Worm (Caenorhabditis elegans) whole organism, midembryonic: ENCODE measurements around the gene M03F4.6.

Source experiments
- T22C8.4 ChIP-seq: fragments of 200-800 bp; sonication (Bioruptor generic); IDR thresholded peaks from 2 replicates; pipeline ENCODE4 v1.3.6; 2022; ENCODE audit warnings: missing genetic modification characterization, missing compliant biosample characterization
- flt-1 ChIP-seq: fragments of 200-800 bp; sonication (Bioruptor generic); IDR thresholded peaks from 2 replicates; pipeline ENCODE4 v1.3.6; 2022; ENCODE audit warnings: missing genetic modification characterization, missing compliant biosample characterization
- klf-2 ChIP-seq: fragments of 200-800 bp; sonication (Bioruptor generic); conservative IDR thresholded peaks from 2 replicates; pipeline ENCODE4 v1.3.6; 2022; ENCODE audit warnings: missing genetic modification reagents, missing genetic modification characterization, missing compliant biosample characterization
- med-1 ChIP-seq: sonication (generic microtip); optimal IDR thresholded peaks from 2 replicates; lab custom pipeline; 2017; ENCODE audit warnings: missing genetic modification characterization, mild to moderate bottlenecking, missing compliant biosample characterization, antibody characterized with exemption, missing genetic modification reagents; ENCODE audit not compliant: insufficient read depth
- ref-1 ChIP-seq: fragments of 200-800 bp; sonication (Bioruptor generic); conservative IDR thresholded peaks from 2 replicates; pipeline ENCODE4 v1.3.6; 2022; ENCODE audit warnings: missing genetic modification reagents, missing genetic modification characterization, missing compliant biosample characterization
- tab-1 ChIP-seq: fragments of 200-800 bp; sonication (Bioruptor generic); IDR thresholded peaks from 2 replicates; pipeline ENCODE4 v1.3.6; 2022; ENCODE audit warnings: missing genetic modification characterization, missing compliant biosample characterization
- ztf-23 ChIP-seq: fragments of 200-800 bp; sonication (Bioruptor generic); IDR thresholded peaks from 2 replicates; pipeline ENCODE4 v1.3.6; 2022; ENCODE audit warnings: missing genetic modification reagents, missing genetic modification characterization, missing compliant biosample characterization
- ztf-29 ChIP-seq: fragments of 200-800 bp; sonication (Bioruptor generic); IDR thresholded peaks from 2 replicates; pipeline ENCODE4 v1.3.6; 2022; ENCODE audit warnings: missing genetic modification reagents, missing genetic modification characterization, missing compliant biosample characterization

DNA sequence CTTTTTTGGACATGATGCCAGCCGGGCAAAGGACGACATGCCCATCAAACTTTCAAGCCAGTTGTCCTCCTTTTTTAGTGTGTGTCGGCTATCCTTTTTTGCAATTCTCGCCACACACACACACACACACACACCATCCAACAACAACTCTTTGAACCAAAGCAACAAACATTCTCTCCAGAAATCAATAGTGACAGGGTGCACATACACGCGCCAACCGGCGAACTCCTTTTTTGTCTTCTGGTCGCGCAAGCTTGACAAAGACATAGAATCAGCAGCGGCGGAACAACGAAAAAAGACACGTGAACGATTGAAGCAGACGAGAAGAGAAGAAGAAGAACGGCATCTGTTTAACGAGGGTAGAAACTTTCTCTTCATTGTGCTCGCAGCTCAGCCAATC lies 11.9 kb upstream of the M03F4.6 start:
- TF ChIP-seq med-1 (GFP tag; lab: Kevin White, UChicago) = no peak
- TF ChIP-seq flt-1 (GFP tag; lab: Robert Waterston, UW) = no peak
- no peak for TF ChIP-seq T22C8.4 (GFP tag; lab: Robert Waterston, UW)
- no peak for TF ChIP-seq tab-1 (GFP tag; lab: Robert Waterston, UW)
- no peak for TF ChIP-seq klf-2 (GFP tag; lab: Robert Waterston, UW)
- TF ChIP-seq ref-1 (GFP tag; lab: Robert Waterston, UW) = no peak
- TF ChIP-seq ztf-23 = no peak
- no peak for TF ChIP-seq ztf-29
